Fruit fly (Drosophila melanogaster) whole organism, wandering third instar larva: ENCODE data around the gene Trpgamma.

Experiments
- Abd-B ChIP-seq: fragments of >200 bp; optimal IDR thresholded peaks from 2 replicates; lab custom pipeline; 2017; ENCODE audit warnings: missing biosample characterization, missing genetic modification characterization
- GATAd ChIP-seq: sonication (Bioruptor generic); optimal IDR thresholded peaks from 2 replicates; lab custom pipeline; 2016; ENCODE audit warnings: missing biosample characterization, missing genetic modification characterization
- Myc ChIP-seq: fragments of >200 bp; optimal IDR thresholded peaks from 2 replicates; lab custom pipeline; 2017
- brk ChIP-seq: fragments of 200-800 bp; sonication (Bioruptor generic); optimal IDR thresholded peaks from 2 replicates; lab custom pipeline; 2016; ENCODE audit warnings: missing biosample characterization, mild to moderate bottlenecking, missing genetic modification characterization
- fru ChIP-seq: fragments of 200-800 bp; sonication (Bioruptor generic); optimal IDR thresholded peaks from 3 replicates; lab custom pipeline; 2016; ENCODE audit warnings: missing biosample characterization, mild to moderate bottlenecking, missing genetic modification characterization
- lola ChIP-seq: fragments of >200 bp; optimal IDR thresholded peaks from 2 replicates; lab custom pipeline; 2017; ENCODE audit warnings: missing biosample characterization, missing genetic modification characterization
- sage ChIP-seq: fragments of 200-800 bp; sonication (Bioruptor generic); optimal IDR thresholded peaks from 2 replicates; lab custom pipeline; 2016; ENCODE audit warnings: missing biosample characterization, mild to moderate bottlenecking, missing genetic modification characterization

- TF ChIP-seq GATAd (GFP tag; lab: Kevin White, UChicago) (no peak), Myc (lab: Kevin White, UChicago) (no peak), fru (GFP tag; lab: Kevin White, UChicago) (no peak), lola (GFP tag; lab: Kevin White, UChicago) (no peak), Abd-B (GFP tag; lab: Kevin White, UChicago) (no peak), brk (GFP tag; lab: Kevin White, UChicago) (no peak), sage (no peak)
Measured at dm6 chr2L:16716771-16717170, 40.3 kb upstream of the Trpgamma start.
